Fruit fly (Drosophila melanogaster): ENCODE data around the gene mrt.
A peak's percentile ranks its signal among the peaks of the same experiment; 100 is the strongest.

The mrt gene

dm6 chr3R:27292159-27292880 is 9.9 kb upstream of the mrt start, which contains the start of gene CG3348 (continued):
- TF ChIP-seq Gsc (GFP tag; IDR thresholded peaks at IDR 0.05) (no peak), CG9932 (GFP tag; IDR thresholded peaks at IDR 0.05) (peak; percentile 83), Bteb2 (GFP tag; optimal IDR thresholded peaks at IDR 0.05) (peak; percentile 53), E2f1 (GFP tag; IDR thresholded peaks at IDR 0.05) (peak; percentile 53; the same call in 1 of the 2 replicates), Elba2 (GFP tag; optimal IDR thresholded peaks at IDR 0.05) (no peak), CG8089 (GFP tag; optimal IDR thresholded peaks at IDR 0.05) (no peak), CG32772 (GFP tag; IDR thresholded peaks at IDR 0.05) (no peak), CG10431 (GFP tag; optimal IDR thresholded peaks at IDR 0.05) (no peak), CG7987 (GFP tag; optimal IDR thresholded peaks at IDR 0.05) (peak; percentile 10), caup (GFP tag; optimal IDR thresholded peaks at IDR 0.05; ENCODE audit: severe bottlenecking) (peak; percentile 86), Hr78 (GFP tag; optimal IDR thresholded peaks at IDR 0.05) (peak in 1 of 2 experiments; percentile 12), Dfd (GFP tag; optimal IDR thresholded peaks at IDR 0.05) (no peak), CG7839 (tag; optimal IDR thresholded peaks at IDR 0.05) (peak; percentile 80), NK7.1 (GFP tag; optimal IDR thresholded peaks at IDR 0.05) (peak; percentile 34), dysf (GFP tag; IDR thresholded peaks at IDR 0.05) (peak; percentile 83), sob (GFP tag; IDR thresholded peaks at IDR 0.05) (peak; percentile 79), CG31224 (GFP tag; IDR thresholded peaks at IDR 0.05) (peak; percentile 83), Eip74EF (GFP tag; optimal IDR thresholded peaks at IDR 0.05) (peak in 1 of 2 experiments; percentile 1), ERR (GFP tag; optimal IDR thresholded peaks at IDR 0.05) (peak; percentile 42), chn (GFP tag; optimal IDR thresholded peaks at IDR 0.05) (peak; percentile 4), gce (GFP tag; IDR thresholded peaks at IDR 0.05) (0 out of 3 replicates have a peak, but pooled peaks have one; percentile 20), CG11723 (GFP tag; optimal IDR thresholded peaks at IDR 0.05) (peak; percentile 35), en (GFP tag; optimal IDR thresholded peaks at IDR 0.05) (no peak), Jarid2 (GFP tag; optimal IDR thresholded peaks at IDR 0.05) (no peak), slp2 (GFP tag; optimal IDR thresholded peaks at IDR 0.05) (peak; percentile 12), CG3838 (GFP tag; optimal IDR thresholded peaks at IDR 0.05) (no peak), CG13775 (GFP tag; optimal IDR thresholded peaks at IDR 0.05) (peak; percentile 73), z (GFP tag; IDR thresholded peaks at IDR 0.05) (no peak), kay (GFP tag; optimal IDR thresholded peaks at IDR 0.05) (no peak), CG14667 (GFP tag; IDR thresholded peaks at IDR 0.05) (0 out of 2 replicates have a peak, but pooled peaks have one; percentile 15), CG7271 (tag; optimal IDR thresholded peaks at IDR 0.05) (peak; percentile 23), p53 (GFP tag; optimal IDR thresholded peaks at IDR 0.05) (no peak), nerfin-2 (GFP tag; IDR thresholded peaks at IDR 0.05; ENCODE audit: partially characterized antibody) (no peak), nom (GFP tag; optimal IDR thresholded peaks at IDR 0.05) (no peak), Pdp1 (GFP tag; optimal IDR thresholded peaks at IDR 0.05) (peak; percentile 64 to 73), CG5953 (GFP tag; IDR thresholded peaks at IDR 0.05) (no peak), Mrtf (GFP tag; IDR thresholded peaks at IDR 0.05) (peak; percentile 58; the same call in 1 of the 3 replicates), pan (optimal IDR thresholded peaks at IDR 0.05) (no peak), pan (GFP tag; optimal IDR thresholded peaks at IDR 0.05 in 1 of 2, IDR thresholded peaks at IDR 0.05 in 1 of 2) (peak in 1 of 2 experiments; percentile 74), Ada2b (GFP tag; IDR thresholded peaks at IDR 0.05) (peak; percentile 83), Sin3A (optimal IDR thresholded peaks at IDR 0.05) (no peak), CG12769 (tag; optimal IDR thresholded peaks at IDR 0.05) (peak; percentile 61), CG3281 (GFP tag; optimal IDR thresholded peaks at IDR 0.05) (peak; percentile 92), NC2β (GFP tag; optimal IDR thresholded peaks at IDR 0.05) (peak; percentile 2), lmd (GFP tag; IDR thresholded peaks at IDR 0.05) (peak; percentile 70), ewg (GFP tag; optimal IDR thresholded peaks at IDR 0.05) (peak; percentile 41), gcm2 (GFP tag; optimal IDR thresholded peaks at IDR 0.05) (no peak), CG1792 (GFP tag; optimal IDR thresholded peaks at IDR 0.05) (peak; percentile 67), Doc3 (GFP tag; IDR thresholded peaks at IDR 0.05; ENCODE audit: partially characterized antibody) (no peak), CG8478 (optimal IDR thresholded peaks at IDR 0.05) (no peak)
